Fruit fly (Drosophila melanogaster) Kc167 (cell line): ENCODE data around the gene gammaCOP.

Source experiments
- Sin3A ChIP-seq: fragments of >200 bp; optimal IDR thresholded peaks from 2 replicates; lab custom pipeline; 2018; ENCODE audit warnings: missing external identifiers
- h ChIP-seq: fragments of >200 bp; optimal IDR thresholded peaks from 3 replicates; lab custom pipeline; 2018; ENCODE audit warnings: missing external identifiers
- insv ChIP-seq: fragments of >200 bp; optimal IDR thresholded peaks from 3 replicates; lab custom pipeline; 2018; ENCODE audit warnings: missing external identifiers
- psq ChIP-seq: fragments of >200 bp; optimal IDR thresholded peaks from 2 replicates; lab custom pipeline; 2017; ENCODE audit warnings: missing external identifiers

dm6 chr3R:31597736-31598431 is 25.9 kb downstream of the gammaCOP start:
- no peak for TF ChIP-seq psq
- TF ChIP-seq h (lab: Kevin White, UChicago): no peak
- no peak for TF ChIP-seq insv
- TF ChIP-seq Sin3A (lab: Kevin White, UChicago): no peak
